Fruit fly (Drosophila melanogaster): ENCODE data around the gene CG15459.

dm6 chrX:20419313-20419712 is 5.9 kb upstream of the CG15459 start, which contains the start of gene Obp19d:
- no peak for TF ChIP-seq CG8478 (optimal IDR thresholded peaks at IDR 0.05)
- TF ChIP-seq CTCF (optimal IDR thresholded peaks at IDR 0.05) = no peak
